Fruit fly (Drosophila melanogaster): ENCODE data around the gene Drak.

Gene Drak

DNA sequence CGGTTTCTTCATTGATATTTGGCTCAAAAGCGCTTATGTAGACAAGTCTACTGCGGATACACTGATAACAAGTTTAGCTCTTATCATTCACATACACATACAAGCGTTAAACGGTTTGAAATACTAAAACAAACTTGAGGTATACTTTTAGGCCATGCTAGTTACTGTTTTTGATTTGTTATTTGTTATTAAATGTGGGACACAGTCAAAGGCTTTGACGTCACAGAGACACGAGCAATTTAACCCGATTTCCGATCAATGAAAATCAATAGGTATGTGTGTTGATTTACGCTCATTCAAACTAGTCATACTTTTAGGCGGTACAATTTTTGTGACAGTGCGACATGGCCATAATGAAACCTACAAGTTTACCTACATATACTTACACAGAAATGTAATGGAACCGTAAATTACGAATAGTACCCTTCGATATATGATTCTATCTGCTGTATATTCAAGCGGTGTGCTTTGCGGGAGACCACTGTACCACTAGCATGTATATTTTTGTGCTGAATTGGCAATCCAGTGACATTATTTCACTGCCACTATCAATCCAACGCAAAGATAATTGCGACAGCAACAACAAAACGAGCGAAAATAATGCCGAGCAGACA, 46.0 kb upstream of the Drak start (continued):
- no peak for TF ChIP-seq Jarid2 (GFP tag; optimal IDR thresholded peaks at IDR 0.05)
- peak; percentile 71 for TF ChIP-seq CG8944 (GFP tag; optimal IDR thresholded peaks at IDR 0.05)
- TF ChIP-seq TFAM (GFP tag; optimal IDR thresholded peaks at IDR 0.05) = no peak
- TF ChIP-seq fru (optimal IDR thresholded peaks at IDR 0.05) = no peak
- peak; percentile 54 for TF ChIP-seq nmo (GFP tag; optimal IDR thresholded peaks at IDR 0.05)
- peak; percentile 70 for TF ChIP-seq CG10654 (GFP tag; optimal IDR thresholded peaks at IDR 0.05)
- TF ChIP-seq MTF-1 (GFP tag; optimal IDR thresholded peaks at IDR 0.05; ENCODE audit: borderline replicate concordance) = peak; percentile 30
- no peak for TF ChIP-seq mld (GFP tag; IDR thresholded peaks at IDR 0.05; ENCODE audit: partially characterized antibody)
- TF ChIP-seq CG8089 (GFP tag; optimal IDR thresholded peaks at IDR 0.05) = peak; percentile 39
- TF ChIP-seq klu (GFP tag; IDR thresholded peaks at IDR 0.05) = peak; percentile 58
- TF ChIP-seq D19A (tag; optimal IDR thresholded peaks at IDR 0.05) = peak; percentile 50
- peak; percentile 84 for TF ChIP-seq CG12659 (GFP tag; optimal IDR thresholded peaks at IDR 0.05)
- TF ChIP-seq Nf-YC (tag; optimal IDR thresholded peaks at IDR 0.05) = peak; percentile 16
- peak; percentile 59; the same call in 1 of the 3 replicates for TF ChIP-seq CG3726 (GFP tag; IDR thresholded peaks at IDR 0.05)
- no peak for TF ChIP-seq CG42726 (GFP tag; IDR thresholded peaks at IDR 0.05; ENCODE audit: partially characterized antibody)
- peak; percentile 85 for TF ChIP-seq ranshi (GFP tag; IDR thresholded peaks at IDR 0.05)
- TF ChIP-seq Dp (GFP tag; optimal IDR thresholded peaks at IDR 0.05) = no peak
- TF ChIP-seq Fer1 (GFP tag; optimal IDR thresholded peaks at IDR 0.05) = peak; percentile 80
- TF ChIP-seq Sox100B (GFP tag; optimal IDR thresholded peaks at IDR 0.05) = peak; percentile 22
- peak; percentile 57 for TF ChIP-seq Atf-2 (GFP tag; optimal IDR thresholded peaks at IDR 0.05)
- TF ChIP-seq her (GFP tag; optimal IDR thresholded peaks at IDR 0.05) = peak; percentile 80
- no peak for TF ChIP-seq usp (GFP tag; optimal IDR thresholded peaks at IDR 0.05)
- no peak; the same call in 2 of the 3 replicates for TF ChIP-seq z (GFP tag; IDR thresholded peaks at IDR 0.05)
- peak; percentile 53 for TF ChIP-seq slou (GFP tag; optimal IDR thresholded peaks at IDR 0.05)
- TF ChIP-seq CG14441 (GFP tag; IDR thresholded peaks at IDR 0.05) = peak; percentile 87
- TF ChIP-seq Aef1 (GFP tag; IDR thresholded peaks at IDR 0.05) = peak; percentile 78
- TF ChIP-seq CG8478 (optimal IDR thresholded peaks at IDR 0.05) = no peak
- no peak for TF ChIP-seq CG10979 (tag; optimal IDR thresholded peaks at IDR 0.05)
- TF ChIP-seq CG32772 (GFP tag; IDR thresholded peaks at IDR 0.05) = peak; percentile 77
- peak; percentile 41 for TF ChIP-seq CG4820 (GFP tag; optimal IDR thresholded peaks at IDR 0.05)
- TF ChIP-seq CG10321 (GFP tag; IDR thresholded peaks at IDR 0.05) = 0 out of 2 replicates have a peak, but pooled peaks have one; percentile 27
- TF ChIP-seq cad (GFP tag; optimal IDR thresholded peaks at IDR 0.05) = no peak
- no peak for TF ChIP-seq sr (GFP tag; IDR thresholded peaks at IDR 0.05)
- no peak for TF ChIP-seq jumu (GFP tag; optimal IDR thresholded peaks at IDR 0.05)
- TF ChIP-seq hkb (optimal IDR thresholded peaks at IDR 0.05) = no peak
- TF ChIP-seq hkb (GFP tag; IDR thresholded peaks at IDR 0.05) = peak; percentile 50; the same call in 1 of the 2 replicates
- TF ChIP-seq Tbp (GFP tag; optimal IDR thresholded peaks at IDR 0.05) = no peak
- no peak for TF ChIP-seq pum (GFP tag; optimal IDR thresholded peaks at IDR 0.05)
- peak; percentile 95 for TF ChIP-seq Dip3 (GFP tag; optimal IDR thresholded peaks at IDR 0.05)
- no peak for TF ChIP-seq D (optimal IDR thresholded peaks at IDR 0.05)
- peak; percentile 12 for TF ChIP-seq D (GFP tag; optimal IDR thresholded peaks at IDR 0.05)
- no peak for TF ChIP-seq HLH4C (GFP tag; IDR thresholded peaks at IDR 0.05; ENCODE audit: partially characterized antibody)
- peak; percentile 69 for TF ChIP-seq CG10147 (GFP tag; optimal IDR thresholded peaks at IDR 0.05)
- TF ChIP-seq sqz (GFP tag; optimal IDR thresholded peaks at IDR 0.05) = no peak
- peak; percentile 78 for TF ChIP-seq CG10366 (GFP tag; IDR thresholded peaks at IDR 0.05)
- TF ChIP-seq YL-1 (GFP tag; optimal IDR thresholded peaks at IDR 0.05) = no peak
- TF ChIP-seq CG12942 (GFP tag; optimal IDR thresholded peaks at IDR 0.05) = peak; percentile 48
- TF ChIP-seq CG9727 (GFP tag; optimal IDR thresholded peaks at IDR 0.05) = peak; percentile 62
- peak; percentile 87 for TF ChIP-seq Hmr (GFP tag; optimal IDR thresholded peaks at IDR 0.05)
- TF ChIP-seq kay (GFP tag; optimal IDR thresholded peaks at IDR 0.05) = peak; percentile 46
- TF ChIP-seq CG5953 (GFP tag; IDR thresholded peaks at IDR 0.05) = peak; percentile 61; the same call in 1 of the 2 replicates
- TF ChIP-seq Sry-β (GFP tag; optimal IDR thresholded peaks at IDR 0.05) = no peak

Data from whole organism, embryonic.